Worm (Caenorhabditis elegans): ENCODE data around the gene mec-14.

The mec-14 gene

ce11 chrIII:7184022-7184421 is 8.8 kb downstream of the mec-14 start, which contains the start of gene yju-2 (continued):
- TF ChIP-seq nhr-42 (GFP tag; IDR thresholded peaks at IDR 0.05) (no peak), zip-2 (tag; optimal IDR thresholded peaks at IDR 0.05) (no peak), nhr-77 (tag; optimal IDR thresholded peaks at IDR 0.05) (peak; percentile 32), egl-27 (tag; optimal IDR thresholded peaks at IDR 0.05) (no peak), F49E8.2 (tag; optimal IDR thresholded peaks at IDR 0.05; ENCODE audit: borderline replicate concordance) (no peak), mep-1 (tag; optimal IDR thresholded peaks at IDR 0.05) (peak; percentile 78), T26A8.4 (GFP tag; IDR thresholded peaks at IDR 0.05) (no peak), arid-1 (GFP tag; conservative IDR thresholded peaks at IDR 0.05) (no peak), ZK546.5 (tag; optimal IDR thresholded peaks at IDR 0.05) (no peak), hlh-30 (tag; optimal IDR thresholded peaks at IDR 0.05; ENCODE audit: insufficient read depth) (peak; percentile 64), duxl-1 (tag; optimal IDR thresholded peaks at IDR 0.05; ENCODE audit: poor library complexity) (no peak), zfp-3 (GFP tag; conservative IDR thresholded peaks at IDR 0.05) (no peak), ama-1 (optimal IDR thresholded peaks at IDR 0.05) (peak; percentile 1), hlh-11 (tag; optimal IDR thresholded peaks at IDR 0.05) (no peak), nhr-76 (tag; optimal IDR thresholded peaks at IDR 0.05) (no peak), zip-11 (GFP tag; IDR thresholded peaks at IDR 0.05) (no peak), ceh-32 (tag; optimal IDR thresholded peaks at IDR 0.05; ENCODE audit: poor library complexity) (no peak), madf-9 (GFP tag; conservative IDR thresholded peaks at IDR 0.05) (no peak), nhr-6 (tag; optimal IDR thresholded peaks at IDR 0.05) (peak; percentile 60), hif-1 (tag; optimal IDR thresholded peaks at IDR 0.05) (peak in 1 of 2 experiments; percentile 47), fkh-10 (GFP tag; optimal IDR thresholded peaks at IDR 0.05) (peak; percentile 2), snpc-4 (tag; optimal IDR thresholded peaks at IDR 0.05) (no peak), dve-1 (tag; optimal IDR thresholded peaks at IDR 0.05; ENCODE audit: insufficient read depth) (peak; percentile 55), ctbp-1 (GFP tag; IDR thresholded peaks at IDR 0.05) (no peak), ZK337.2 (GFP tag; IDR thresholded peaks at IDR 0.05) (no peak), aly-2 (tag; optimal IDR thresholded peaks at IDR 0.05) (no peak), lin-15B (tag; optimal IDR thresholded peaks at IDR 0.05) (no peak), skn-1 (tag; optimal IDR thresholded peaks at IDR 0.05) (no peak), unc-39 (tag; optimal IDR thresholded peaks at IDR 0.05) (no peak), lin-39 (tag; optimal IDR thresholded peaks at IDR 0.05) (no peak), saeg-2 (GFP tag; IDR thresholded peaks at IDR 0.05) (no peak), ceh-62 (tag; optimal IDR thresholded peaks at IDR 0.05) (no peak), aha-1 (tag) (peak; percentile 42), nhr-237 (tag; optimal IDR thresholded peaks at IDR 0.05) (no peak), lin-13 (GFP tag; optimal IDR thresholded peaks at IDR 0.05) (peak; percentile 72), unc-130 (GFP tag; optimal IDR thresholded peaks at IDR 0.05) (peak; percentile 8), dmd-8 (GFP tag; IDR thresholded peaks at IDR 0.05) (no peak), daf-12 (tag; optimal IDR thresholded peaks at IDR 0.05) (no peak), fos-1 (tag; optimal IDR thresholded peaks at IDR 0.05) (no peak), unc-62 (GFP tag; optimal IDR thresholded peaks at IDR 0.05 in 1 of 2) (no peak), unc-62 (tag; optimal IDR thresholded peaks at IDR 0.05) (no peak), jun-1 (tag; optimal IDR thresholded peaks at IDR 0.05) (no peak), daf-8 (GFP tag; IDR thresholded peaks at IDR 0.05) (no peak), ztf-11 (tag; optimal IDR thresholded peaks at IDR 0.05) (no peak), nhr-10 (tag; optimal IDR thresholded peaks at IDR 0.05) (no peak), pqm-1 (tag; optimal IDR thresholded peaks at IDR 0.05) (no peak), ceh-20 (GFP tag; IDR thresholded peaks at IDR 0.05) (no peak), F10B5.3 (tag; optimal IDR thresholded peaks at IDR 0.05) (no peak), tag-97 (GFP tag; IDR thresholded peaks at IDR 0.05) (no peak), mdl-1 (tag; optimal IDR thresholded peaks at IDR 0.05) (no peak), spr-1 (tag; optimal IDR thresholded peaks at IDR 0.05) (no peak), cey-2 (tag; optimal IDR thresholded peaks at IDR 0.05; ENCODE audit: borderline replicate concordance, insufficient read depth) (no peak), mxl-2 (GFP tag; conservative IDR thresholded peaks at IDR 0.05) (no peak), ceh-82 (tag; optimal IDR thresholded peaks at IDR 0.05) (no peak)

Measured in whole organism, L4 larva.